Worm (Caenorhabditis elegans) whole organism, midembryonic: ENCODE results near the gene F46C5.1.

ENCODE experiments used
- cog-1 ChIP-seq: sonication (generic microtip); optimal IDR thresholded peaks from 2 replicates; lab custom pipeline; 2016; ENCODE audit warnings: missing genetic modification characterization, missing compliant biosample characterization
- flt-1 ChIP-seq: fragments of 200-800 bp; sonication (Bioruptor generic); IDR thresholded peaks from 2 replicates; pipeline ENCODE4 v1.3.6; 2022; ENCODE audit warnings: missing genetic modification characterization, missing compliant biosample characterization
- tab-1 ChIP-seq: fragments of 200-800 bp; sonication (Bioruptor generic); IDR thresholded peaks from 2 replicates; pipeline ENCODE4 v1.3.6; 2022; ENCODE audit warnings: missing genetic modification characterization, missing compliant biosample characterization
- ztf-23 ChIP-seq: fragments of 200-800 bp; sonication (Bioruptor generic); IDR thresholded peaks from 2 replicates; pipeline ENCODE4 v1.3.6; 2022; ENCODE audit warnings: missing genetic modification reagents, missing genetic modification characterization, missing compliant biosample characterization

- TF ChIP-seq ztf-23 = 0 out of 2 replicates have a peak, but pooled peaks have one; percentile 46
- 0 out of 2 replicates have a peak, but pooled peaks have one; percentile 11 for TF ChIP-seq tab-1 (GFP tag; lab: Robert Waterston, UW)
- no peak for TF ChIP-seq flt-1 (GFP tag; lab: Robert Waterston, UW)
- no peak for TF ChIP-seq cog-1 (tag; lab: Kevin White, UChicago)
Observed at ce11 chrII:8784235-8784928, 36.6 kb downstream of the F46C5.1 start.
